Fruit fly (Drosophila melanogaster) whole organism, embryonic: ENCODE data around the gene CG5639.
A peak's percentile ranks its signal among the peaks of the same experiment; 100 is the strongest.

Experiments used
- Antp ChIP-seq: fragments of 200-800 bp; sonication (Bioruptor generic); optimal IDR thresholded peaks from 3 replicates; lab custom pipeline; 2016; ENCODE audit warnings: missing biosample characterization, missing genetic modification characterization
- Bgb ChIP-seq: fragments of 200-800 bp; sonication (Bioruptor generic); IDR thresholded peaks from 2 replicates; pipeline ENCODE4 v1.3.6; 2022; ENCODE audit warnings: missing biosample characterization, missing genetic modification characterization; ENCODE audit not compliant: partially characterized antibody
- C15 ChIP-seq: fragments of 200-800 bp; sonication (Bioruptor generic); IDR thresholded peaks from 3 replicates; pipeline ENCODE4 v1.3.6; 2022; ENCODE audit warnings: missing biosample characterization, missing genetic modification characterization
- CG10462 ChIP-seq: fragments of 200-800 bp; sonication (Bioruptor generic); optimal IDR thresholded peaks from 2 replicates; lab custom pipeline; 2016; ENCODE audit warnings: missing biosample characterization, missing genetic modification characterization
- CG10565 ChIP-seq: fragments of 200-800 bp; sonication (Bioruptor generic); optimal IDR thresholded peaks from 3 replicates; lab custom pipeline; 2016; ENCODE audit warnings: missing biosample characterization, mild to moderate bottlenecking, missing genetic modification characterization
- CG11093 ChIP-seq: fragments of 200-800 bp; sonication (Bioruptor generic); IDR thresholded peaks from 3 replicates; pipeline ENCODE4 v1.3.6; 2022; ENCODE audit warnings: missing biosample characterization, missing genetic modification characterization
- CG11695 ChIP-seq: fragments of 200-800 bp; sonication (Bioruptor generic); IDR thresholded peaks from 3 replicates; pipeline ENCODE4 v1.3.6; 2022; ENCODE audit warnings: missing biosample characterization, missing genetic modification characterization
- CG12299 ChIP-seq: fragments of 200-800 bp; sonication (Bioruptor generic); optimal IDR thresholded peaks from 2 replicates; lab custom pipeline; 2018; ENCODE audit warnings: missing biosample characterization, mild to moderate bottlenecking, missing genetic modification characterization
- CG12744 ChIP-seq: fragments of 200-800 bp; sonication (Bioruptor generic); optimal IDR thresholded peaks from 2 replicates; lab custom pipeline; 2016; ENCODE audit warnings: missing biosample characterization, missing genetic modification characterization
- CG17186 ChIP-seq: fragments of 200-800 bp; sonication (Bioruptor generic); optimal IDR thresholded peaks from 3 replicates; lab custom pipeline; 2017; ENCODE audit warnings: missing biosample characterization, missing genetic modification reagents, missing genetic modification characterization
- CG17912 ChIP-seq: fragments of 200-800 bp; sonication (Bioruptor generic); optimal IDR thresholded peaks from 2 replicates; lab custom pipeline; 2018; ENCODE audit warnings: missing biosample characterization, mild to moderate bottlenecking, missing genetic modification characterization
- CG2129 ChIP-seq: fragments of 200-800 bp; sonication (Bioruptor generic); IDR thresholded peaks from 2 replicates; pipeline ENCODE4 v1.3.6; 2022; ENCODE audit warnings: missing biosample characterization, missing genetic modification characterization; ENCODE audit not compliant: partially characterized antibody
- CG30431 ChIP-seq: fragments of 200-800 bp; sonication (Bioruptor generic); optimal IDR thresholded peaks from 2 replicates; lab custom pipeline; 2017; ENCODE audit warnings: missing biosample characterization, missing genetic modification characterization
- CG32532 ChIP-seq: fragments of 200-800 bp; sonication (Bioruptor generic); IDR thresholded peaks from 2 replicates; pipeline ENCODE4 v1.3.6; 2022; ENCODE audit warnings: missing biosample characterization, missing genetic modification characterization
- CG3407 ChIP-seq: fragments of 200-800 bp; sonication (Bioruptor generic); optimal IDR thresholded peaks from 2 replicates; lab custom pipeline; 2018; ENCODE audit warnings: missing biosample characterization, mild to moderate bottlenecking, missing genetic modification characterization
- CG4328 ChIP-seq: fragments of 200-800 bp; sonication (Bioruptor generic); optimal IDR thresholded peaks from 3 replicates; lab custom pipeline; 2017; ENCODE audit warnings: missing biosample characterization, missing genetic modification reagents, missing genetic modification characterization
- CG4730 ChIP-seq: fragments of 200-800 bp; sonication (Bioruptor generic); IDR thresholded peaks from 2 replicates; pipeline ENCODE4 v1.3.6; 2022; ENCODE audit warnings: missing biosample characterization, missing genetic modification characterization
- CG6272 ChIP-seq: fragments of 200-800 bp; sonication (Bioruptor generic); IDR thresholded peaks from 2 replicates; pipeline ENCODE4 v1.3.6; 2022; ENCODE audit warnings: missing biosample characterization, missing genetic modification characterization
- CG7357 ChIP-seq: fragments of 200-800 bp; sonication (Bioruptor generic); IDR thresholded peaks from 3 replicates; pipeline ENCODE4 v1.3.6; 2022; ENCODE audit warnings: missing biosample characterization, missing genetic modification characterization
- CG7928 ChIP-seq: fragments of 200-800 bp; sonication (Bioruptor generic); optimal IDR thresholded peaks from 2 replicates; lab custom pipeline; 2017; ENCODE audit warnings: missing biosample characterization, mild to moderate bottlenecking, missing genetic modification characterization
- CG8765 ChIP-seq: fragments of 200-800 bp; sonication (Bioruptor generic); IDR thresholded peaks from 2 replicates; pipeline ENCODE4 v1.3.6; 2022; ENCODE audit warnings: missing biosample characterization, missing genetic modification characterization
- CG9932 ChIP-seq: fragments of 200-800 bp; sonication (Bioruptor generic); IDR thresholded peaks from 2 replicates; pipeline ENCODE4 v1.3.6; 2022; ENCODE audit warnings: missing biosample characterization, missing genetic modification characterization
- Camta ChIP-seq: fragments of 200-800 bp; sonication (Bioruptor generic); optimal IDR thresholded peaks from 2 replicates; lab custom pipeline; 2016; ENCODE audit warnings: missing biosample characterization, missing genetic modification characterization
- Dek ChIP-seq: fragments of 200-800 bp; sonication (Bioruptor generic); optimal IDR thresholded peaks from 3 replicates; lab custom pipeline; 2019; ENCODE audit warnings: missing biosample characterization, mild to moderate bottlenecking, missing genetic modification characterization, moderate library complexity
- Fer2 ChIP-seq: fragments of 200-800 bp; sonication (Bioruptor generic); optimal IDR thresholded peaks from 2 replicates; lab custom pipeline; 2018; ENCODE audit warnings: missing biosample characterization, mild to moderate bottlenecking, missing genetic modification characterization, moderate library complexity
- Hand ChIP-seq: fragments of 200-800 bp; sonication (Bioruptor generic); optimal IDR thresholded peaks from 2 replicates; lab custom pipeline; 2017; ENCODE audit warnings: mild to moderate bottlenecking, missing biosample characterization, missing genetic modification reagents, missing genetic modification characterization
- Hr51 ChIP-seq, 2 experiments: fragments of 200-800 bp; sonication (Bioruptor generic); optimal IDR thresholded peaks; 2 replicates in 1 of 2; 3 replicates in 1 of 2; lab custom pipeline; 2016 to 2018; ENCODE audit warnings: missing biosample characterization in 2 of 2, missing genetic modification characterization in 2 of 2, mild to moderate bottlenecking in 1 of 2, moderate library complexity in 1 of 2
- Mad ChIP-seq: fragments of 200-800 bp; sonication (Bioruptor generic); optimal IDR thresholded peaks from 2 replicates; lab custom pipeline; 2016; ENCODE audit warnings: missing biosample characterization, missing genetic modification characterization
- Usf ChIP-seq: fragments of 200-800 bp; sonication (Bioruptor generic); optimal IDR thresholded peaks from 2 replicates; lab custom pipeline; 2017; ENCODE audit warnings: missing genotype, missing biosample characterization, missing genetic modification characterization
- Vsx1 ChIP-seq: fragments of 200-800 bp; sonication (Bioruptor generic); optimal IDR thresholded peaks from 2 replicates; lab custom pipeline; 2017; ENCODE audit warnings: missing biosample characterization, mild to moderate bottlenecking, missing genetic modification characterization, missing genetic modification reagents
- ab ChIP-seq: fragments of 200-800 bp; sonication (Bioruptor generic); optimal IDR thresholded peaks from 2 replicates; lab custom pipeline; 2016; ENCODE audit warnings: missing biosample characterization, missing genetic modification characterization
- ac ChIP-seq: fragments of 200-800 bp; sonication (Bioruptor generic); optimal IDR thresholded peaks from 3 replicates; lab custom pipeline; 2017; ENCODE audit warnings: missing biosample characterization, mild to moderate bottlenecking, missing genetic modification characterization
- caup ChIP-seq: fragments of 200-800 bp; sonication (Bioruptor generic); optimal IDR thresholded peaks from 3 replicates; lab custom pipeline; 2017; ENCODE audit warnings: missing biosample characterization, mild to moderate bottlenecking, missing genetic modification characterization, moderate library complexity; ENCODE audit not compliant: severe bottlenecking
- cg ChIP-seq: fragments of 200-800 bp; sonication (Bioruptor generic); optimal IDR thresholded peaks from 3 replicates; lab custom pipeline; 2019; ENCODE audit warnings: missing biosample characterization, mild to moderate bottlenecking, missing genetic modification characterization, moderate library complexity
- corto ChIP-seq: fragments of 200-800 bp; sonication (Bioruptor generic); optimal IDR thresholded peaks from 2 replicates; lab custom pipeline; 2016; ENCODE audit warnings: missing biosample characterization, mild to moderate bottlenecking, missing genetic modification characterization, moderate library complexity
- eyg ChIP-seq: fragments of 200-800 bp; sonication (Bioruptor generic); optimal IDR thresholded peaks from 3 replicates; lab custom pipeline; 2016; ENCODE audit warnings: missing biosample characterization, missing genetic modification characterization
- fru ChIP-seq: fragments of >200 bp; optimal IDR thresholded peaks from 2 replicates; lab custom pipeline; 2017
- ftz-f1 ChIP-seq: fragments of 200-800 bp; sonication (Bioruptor generic); optimal IDR thresholded peaks from 2 replicates; lab custom pipeline; 2016; ENCODE audit warnings: missing biosample characterization, missing genetic modification characterization
- hkb ChIP-seq, 2 experiments: fragments of 200-800 bp in 1 of 2; fragments of >200 bp in 1 of 2; sonication (Bioruptor generic) in 1 of 2; IDR thresholded peaks in 1 of 2; optimal IDR thresholded peaks in 1 of 2; 2 replicates each; pipeline versions ENCODE4 v1.3.6 to Lab custom; 2017 to 2022; ENCODE audit warnings: missing biosample characterization in 1 of 2, missing genetic modification characterization in 1 of 2
- inv ChIP-seq: fragments of 200-800 bp; sonication (Bioruptor generic); IDR thresholded peaks from 2 replicates; pipeline ENCODE4 v1.3.6; 2022; ENCODE audit warnings: missing biosample characterization, missing genetic modification characterization; ENCODE audit not compliant: partially characterized antibody
- lbe ChIP-seq: fragments of 200-800 bp; sonication (Bioruptor generic); optimal IDR thresholded peaks from 2 replicates; lab custom pipeline; 2016; ENCODE audit warnings: missing biosample characterization, mild to moderate bottlenecking, missing genetic modification characterization
- lmd ChIP-seq: fragments of 200-800 bp; sonication (Bioruptor generic); IDR thresholded peaks from 2 replicates; pipeline ENCODE4 v1.3.6; 2022; ENCODE audit warnings: missing biosample characterization, missing genetic modification characterization
- lov ChIP-seq, 2 experiments: fragments of 200-800 bp in 1 of 2; fragments of >200 bp in 1 of 2; sonication (Bioruptor generic) in 1 of 2; IDR thresholded peaks in 1 of 2; optimal IDR thresholded peaks in 1 of 2; 2 replicates in 1 of 2; 3 replicates in 1 of 2; pipeline versions ENCODE4 v1.3.6 to Lab custom; 2017 to 2022; ENCODE audit warnings: missing biosample characterization in 1 of 2, missing genetic modification characterization in 1 of 2
- nau ChIP-seq: fragments of 200-800 bp; sonication (Bioruptor generic); optimal IDR thresholded peaks from 3 replicates; lab custom pipeline; 2017; ENCODE audit warnings: missing biosample characterization, mild to moderate bottlenecking, missing genetic modification characterization, missing genetic modification reagents
- pan ChIP-seq, 4 experiments: fragments of >200 bp in 3 of 4; fragments of 200-800 bp in 1 of 4; sonication (Bioruptor generic) in 1 of 4; optimal IDR thresholded peaks in 3 of 4; IDR thresholded peaks in 1 of 4; 2 replicates each; pipeline versions ENCODE4 v1.3.6 to Lab custom; 2017 to 2022; ENCODE audit warnings: missing biosample characterization in 2 of 4, missing genetic modification characterization in 2 of 4, mixed read lengths in 1 of 4
- pum ChIP-seq: fragments of 200-800 bp; sonication (Bioruptor generic); optimal IDR thresholded peaks from 2 replicates; lab custom pipeline; 2016; ENCODE audit warnings: missing biosample characterization, missing genetic modification characterization
- tll ChIP-seq, 2 experiments: fragments of 200-800 bp in 1 of 2; fragments of >200 bp in 1 of 2; sonication (Bioruptor generic) in 1 of 2; optimal IDR thresholded peaks; 2 replicates each; lab custom pipeline; 2017 to 2019; ENCODE audit warnings: missing biosample characterization in 2 of 2, missing genetic modification characterization in 2 of 2, mild to moderate bottlenecking in 1 of 2, moderate library complexity in 1 of 2
- vvl ChIP-seq: fragments of 200-800 bp; sonication (Bioruptor generic); IDR thresholded peaks from 2 replicates; pipeline ENCODE4 v1.3.6; 2022; ENCODE audit warnings: missing biosample characterization, missing genetic modification characterization
- zen ChIP-seq: fragments of 200-800 bp; sonication (Bioruptor generic); optimal IDR thresholded peaks from 3 replicates; lab custom pipeline; 2018; ENCODE audit warnings: missing biosample characterization, mild to moderate bottlenecking, missing genetic modification characterization, moderate library complexity

CG5639 gene

DNA sequence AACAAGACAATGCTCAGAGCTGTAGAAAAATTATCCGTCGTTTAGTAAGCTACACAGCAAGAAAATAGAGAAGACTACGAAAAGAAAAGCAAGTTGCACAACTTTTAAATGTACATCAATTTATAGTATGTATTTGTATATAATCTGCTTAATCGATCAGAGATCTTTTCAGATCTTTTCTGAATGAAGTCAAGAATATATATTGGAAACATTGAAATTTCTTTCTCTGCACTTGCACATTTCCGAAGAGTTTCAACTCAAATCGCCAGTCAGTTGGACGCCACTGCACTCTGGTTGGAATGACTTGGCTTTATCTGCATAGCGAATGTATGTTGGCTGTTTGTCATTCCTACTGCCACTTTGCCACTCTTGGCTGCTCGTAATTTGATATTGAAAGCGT is 42.0 kb downstream of the CG5639 start (continued):
- no peak for TF ChIP-seq CG12744 (GFP tag; lab: Kevin White, UChicago)
- no peak for TF ChIP-seq CG11093
- TF ChIP-seq CG6272 = no peak
- no peak for TF ChIP-seq CG4328
- no peak for TF ChIP-seq CG17186 (GFP tag; lab: Kevin White, UChicago)
- TF ChIP-seq CG11695 (GFP tag; lab: Robert Waterston, UW) = no peak
- TF ChIP-seq CG32532 (GFP tag; lab: Robert Waterston, UW) = no peak
- no peak for TF ChIP-seq inv (GFP tag; lab: Robert Waterston, UW)
- TF ChIP-seq CG7357 (GFP tag; lab: Robert Waterston, UW) = peak; percentile 37; the same call in 1 of the 3 replicates
- TF ChIP-seq tll (GFP tag; optimal IDR thresholded peaks at IDR 0.05; lab: Kevin White, UChicago) = no peak
- TF ChIP-seq lmd (GFP tag; lab: Robert Waterston, UW) = peak; percentile 55; the same call in 1 of the 2 replicates
- no peak for TF ChIP-seq nau (GFP tag; lab: Kevin White, UChicago)
- TF ChIP-seq Vsx1 (GFP tag; lab: Kevin White, UChicago) = no peak
- TF ChIP-seq CG9932 = no peak
- no peak for TF ChIP-seq ab (GFP tag; lab: Kevin White, UChicago)
- TF ChIP-seq Hr51 (GFP tag; optimal IDR thresholded peaks at IDR 0.05; lab: Kevin White, UChicago) = peak in 1 of 2 experiments; percentile 77
- no peak for TF ChIP-seq Fer2 (tag; lab: Kevin White, UChicago)
- TF ChIP-seq eyg (GFP tag; lab: Kevin White, UChicago) = no peak
- no peak for TF ChIP-seq CG10565 (GFP tag; lab: Kevin White, UChicago)
- TF ChIP-seq CG12299 (tag; lab: Kevin White, UChicago) = no peak
- peak; percentile 80 for TF ChIP-seq vvl
- TF ChIP-seq pan (optimal IDR thresholded peaks at IDR 0.05; lab: Kevin White, UChicago) = no peak
- TF ChIP-seq pan (GFP tag; optimal IDR thresholded peaks at IDR 0.05 in 1 of 2, IDR thresholded peaks at IDR 0.05 in 1 of 2) = peak in 1 of 2 experiments; percentile 68
- no peak for TF ChIP-seq Antp
- TF ChIP-seq CG8765 (GFP tag; lab: Robert Waterston, UW) = no peak
- TF ChIP-seq corto (GFP tag; lab: Kevin White, UChicago) = peak; percentile 3
- TF ChIP-seq cg (GFP tag; lab: Kevin White, UChicago) = no peak
- no peak for TF ChIP-seq hkb (optimal IDR thresholded peaks at IDR 0.05; lab: Kevin White, UChicago)
- peak; percentile 76 for TF ChIP-seq hkb (GFP tag; IDR thresholded peaks at IDR 0.05; lab: Robert Waterston, UW)
- TF ChIP-seq CG30431 (GFP tag; lab: Kevin White, UChicago) = no peak
- TF ChIP-seq CG4730 (GFP tag; lab: Robert Waterston, UW) = no peak
- no peak for TF ChIP-seq CG2129 (GFP tag; lab: Robert Waterston, UW)
- TF ChIP-seq Hand (GFP tag; lab: Kevin White, UChicago) = no peak
- TF ChIP-seq fru (lab: Kevin White, UChicago) = no peak
- TF ChIP-seq lov (optimal IDR thresholded peaks at IDR 0.05; lab: Kevin White, UChicago) = no peak
- TF ChIP-seq lov (GFP tag; IDR thresholded peaks at IDR 0.05; lab: Robert Waterston, UW) = no peak
- peak; percentile 23 for TF ChIP-seq CG3407 (GFP tag; lab: Kevin White, UChicago)
- TF ChIP-seq Dek (tag; lab: Kevin White, UChicago) = no peak
- TF ChIP-seq ac = no peak
- no peak for TF ChIP-seq Usf
- TF ChIP-seq Mad (GFP tag; lab: Kevin White, UChicago) = no peak
- TF ChIP-seq CG17912 (GFP tag; lab: Kevin White, UChicago) = no peak
- peak; percentile 16 for TF ChIP-seq Camta (GFP tag; lab: Kevin White, UChicago)
- TF ChIP-seq pum (GFP tag; lab: Kevin White, UChicago) = peak; percentile 25
- TF ChIP-seq caup = no peak
- no peak for TF ChIP-seq C15 (GFP tag; lab: Robert Waterston, UW)
- TF ChIP-seq Bgb (GFP tag; lab: Robert Waterston, UW) = no peak
- no peak for TF ChIP-seq ftz-f1 (GFP tag; lab: Kevin White, UChicago)
- no peak for TF ChIP-seq CG10462
- peak; percentile 55 for TF ChIP-seq zen (tag; lab: Kevin White, UChicago)
- peak; percentile 60 for TF ChIP-seq lbe (GFP tag; lab: Kevin White, UChicago)
- TF ChIP-seq CG7928 (GFP tag; lab: Kevin White, UChicago) = no peak
